2 fruit fly cellular contexts compared by ENCODE assay signal in genomic region chrX:20662919-20663557, dm6.
TF ChIP-seq lines count a peak whose summit lies in the region.

No protein-coding gene starts in this region.

- no peak for TF ChIP-seq CTCF in whole organism, embryonic (GFP tag; optimal IDR thresholded peaks at IDR 0.05; lab: Kevin White, UChicago)

TF ChIP-seq in whole organism, embryonic, 481 proteins besides CTCF, POLR2A, EP300 and RAD21:
- TF ChIP-seq phol (tag; optimal IDR thresholded peaks at IDR 0.05; lab: Kevin White, UChicago), result peak; percentile 16
- peak; percentile 7 for TF ChIP-seq CG10979 (tag; optimal IDR thresholded peaks at IDR 0.05; lab: Kevin White, UChicago)
- TF ChIP-seq cad (GFP tag; optimal IDR thresholded peaks at IDR 0.05; lab: Kevin White, UChicago), result peak; percentile 87
- peak; percentile 10 for TF ChIP-seq gem (tag; optimal IDR thresholded peaks at IDR 0.05; lab: Kevin White, UChicago)
- peak; percentile 57 for TF ChIP-seq sens (GFP tag; lab: Kevin White, UChicago)
- TF ChIP-seq tll (GFP tag; optimal IDR thresholded peaks at IDR 0.05; lab: Kevin White, UChicago), result peak in 1 of 2 experiments; percentile 81
- TF ChIP-seq CG14014 (GFP tag; IDR thresholded peaks at IDR 0.05; lab: Robert Waterston, UW), result no peak
- no peak for TF ChIP-seq CG43689 (GFP tag; IDR thresholded peaks at IDR 0.05; lab: Robert Waterston, UW)

TF ChIP-seq in whole organism, prepupa, 60 proteins besides CTCF, POLR2A, EP300 and RAD21:
- TF ChIP-seq svp (GFP tag; lab: Kevin White, UChicago), result peak; percentile 46
- peak; percentile 25 for TF ChIP-seq Eip78C (GFP tag; lab: Kevin White, UChicago)
- TF ChIP-seq CG10669 (GFP tag; optimal IDR thresholded peaks at IDR 0.05; lab: Kevin White, UChicago), result no peak
